Worm (Caenorhabditis elegans) whole organism, midembryonic: Measurements from ENCODE around the gene str-74.

Source experiments
- T22C8.4 ChIP-seq: fragments of 200-800 bp; sonication (Bioruptor generic); IDR thresholded peaks from 2 replicates; pipeline ENCODE4 v1.3.6; 2022; ENCODE audit warnings: missing genetic modification characterization, missing compliant biosample characterization
- cog-1 ChIP-seq: sonication (generic microtip); optimal IDR thresholded peaks from 2 replicates; lab custom pipeline; 2016; ENCODE audit warnings: missing genetic modification characterization, missing compliant biosample characterization
- flt-1 ChIP-seq: fragments of 200-800 bp; sonication (Bioruptor generic); IDR thresholded peaks from 2 replicates; pipeline ENCODE4 v1.3.6; 2022; ENCODE audit warnings: missing genetic modification characterization, missing compliant biosample characterization
- klf-2 ChIP-seq: fragments of 200-800 bp; sonication (Bioruptor generic); conservative IDR thresholded peaks from 2 replicates; pipeline ENCODE4 v1.3.6; 2022; ENCODE audit warnings: missing genetic modification reagents, missing genetic modification characterization, missing compliant biosample characterization
- med-1 ChIP-seq: sonication (generic microtip); optimal IDR thresholded peaks from 2 replicates; lab custom pipeline; 2017; ENCODE audit warnings: missing genetic modification characterization, mild to moderate bottlenecking, missing compliant biosample characterization, antibody characterized with exemption, missing genetic modification reagents; ENCODE audit not compliant: insufficient read depth
- ref-1 ChIP-seq: fragments of 200-800 bp; sonication (Bioruptor generic); conservative IDR thresholded peaks from 2 replicates; pipeline ENCODE4 v1.3.6; 2022; ENCODE audit warnings: missing genetic modification reagents, missing genetic modification characterization, missing compliant biosample characterization
- ztf-23 ChIP-seq: fragments of 200-800 bp; sonication (Bioruptor generic); IDR thresholded peaks from 2 replicates; pipeline ENCODE4 v1.3.6; 2022; ENCODE audit warnings: missing genetic modification reagents, missing genetic modification characterization, missing compliant biosample characterization
- ztf-29 ChIP-seq: fragments of 200-800 bp; sonication (Bioruptor generic); IDR thresholded peaks from 2 replicates; pipeline ENCODE4 v1.3.6; 2022; ENCODE audit warnings: missing genetic modification reagents, missing genetic modification characterization, missing compliant biosample characterization

ce11 chrX:10238146-10238749, 2.6 kb downstream of the str-74 start:
- TF ChIP-seq ztf-23 (GFP tag; lab: Robert Waterston, UW) (no peak), med-1 (no peak), ref-1 (GFP tag; lab: Robert Waterston, UW) (no peak), ztf-29 (GFP tag; lab: Robert Waterston, UW) (no peak), flt-1 (GFP tag; lab: Robert Waterston, UW) (no peak), cog-1 (tag; lab: Kevin White, UChicago) (no peak), klf-2 (GFP tag; lab: Robert Waterston, UW) (no peak), T22C8.4 (GFP tag; lab: Robert Waterston, UW) (no peak)
